Worm (Caenorhabditis elegans) whole organism, L2 larva: ENCODE measurements around the gene R09E10.2.
A peak's percentile ranks its signal among the peaks of the same experiment; 100 is the strongest.

ENCODE experiments used
- C34F6.9 ChIP-seq: fragments of 150-350 bp; optimal IDR thresholded peaks from 2 replicates; lab custom pipeline; 2014; ENCODE audit warnings: missing biosample characterization, missing genetic modification characterization
- Y55F3AM.14 ChIP-seq: fragments of 200-800 bp; sonication (Bioruptor generic); optimal IDR thresholded peaks from 2 replicates; lab custom pipeline; 2018; ENCODE audit warnings: mild to moderate bottlenecking, missing genetic modification characterization, missing compliant biosample characterization
- ZK546.5 ChIP-seq: sonication (generic microtip); optimal IDR thresholded peaks from 2 replicates; lab custom pipeline; 2017; ENCODE audit warnings: missing biosample characterization, missing genetic modification characterization
- alr-1 ChIP-seq: fragments of 150-350 bp; optimal IDR thresholded peaks from 2 replicates; lab custom pipeline; 2014; ENCODE audit warnings: missing biosample characterization, missing genetic modification characterization
- aly-2 ChIP-seq: fragments of 150-350 bp; optimal IDR thresholded peaks from 2 replicates; lab custom pipeline; 2014; ENCODE audit warnings: missing biosample characterization, missing genetic modification characterization
- ama-1 ChIP-seq: fragments of 150-350 bp; optimal IDR thresholded peaks from 2 replicates; lab custom pipeline; 2018; ENCODE audit warnings: inconsistent platforms
- blmp-1 ChIP-seq: sonication (generic microtip); optimal IDR thresholded peaks from 2 replicates; lab custom pipeline; 2017; ENCODE audit warnings: missing genetic modification characterization, mild to moderate bottlenecking, missing compliant biosample characterization, antibody characterized with exemption, moderate library complexity; ENCODE audit not compliant: insufficient read depth
- ceh-16 ChIP-seq: fragments of 150-350 bp; optimal IDR thresholded peaks from 2 replicates; lab custom pipeline; 2014; ENCODE audit warnings: missing biosample characterization, missing genetic modification characterization
- ceh-82 ChIP-seq: fragments of 150-350 bp; optimal IDR thresholded peaks from 2 replicates; lab custom pipeline; 2014; ENCODE audit warnings: missing biosample characterization, missing genetic modification characterization
- dmd-4 ChIP-seq: sonication (generic microtip); optimal IDR thresholded peaks from 2 replicates; lab custom pipeline; 2017; ENCODE audit warnings: missing biosample characterization, missing genetic modification characterization
- egl-27 ChIP-seq: sonication (generic microtip); optimal IDR thresholded peaks from 3 replicates; lab custom pipeline; 2017; ENCODE audit warnings: missing biosample characterization, missing genetic modification reagents, missing genetic modification characterization
- elt-1 ChIP-seq: fragments of 150-350 bp; optimal IDR thresholded peaks from 2 replicates; lab custom pipeline; 2014; ENCODE audit warnings: missing biosample characterization, missing genetic modification characterization
- elt-3 ChIP-seq: sonication (generic microtip); optimal IDR thresholded peaks from 2 replicates; lab custom pipeline; 2017; ENCODE audit warnings: missing biosample characterization, missing genetic modification characterization
- gmeb-1 ChIP-seq: fragments of 150-350 bp; optimal IDR thresholded peaks from 2 replicates; lab custom pipeline; 2014; ENCODE audit warnings: missing biosample characterization, missing genetic modification characterization
- lin-39 ChIP-seq: fragments of 150-350 bp; optimal IDR thresholded peaks from 2 replicates; lab custom pipeline; 2014; ENCODE audit warnings: missing biosample characterization, missing genetic modification reagents, missing genetic modification characterization
- lsy-2 ChIP-seq, 2 experiments: fragments of 150-350 bp in 1 of 2; sonication (generic microtip) in 1 of 2; optimal IDR thresholded peaks; 2 replicates each; lab custom pipeline; 2014 to 2017; ENCODE audit warnings: missing biosample characterization in 2 of 2, missing genetic modification characterization in 2 of 2
- mbf-1 ChIP-seq: sonication (generic microtip); optimal IDR thresholded peaks from 2 replicates; lab custom pipeline; 2017; ENCODE audit warnings: missing biosample characterization, missing genetic modification characterization
- mdl-1 ChIP-seq, 2 experiments: fragments of 150-350 bp in 1 of 2; sonication (generic microtip) in 1 of 2; optimal IDR thresholded peaks; 2 replicates each; lab custom pipeline; 2017; ENCODE audit warnings: missing biosample characterization in 2 of 2, missing genetic modification characterization in 2 of 2
- nhr-10 ChIP-seq: sonication (generic microtip); optimal IDR thresholded peaks from 2 replicates; lab custom pipeline; 2017; ENCODE audit warnings: missing biosample characterization, missing genetic modification characterization
- nhr-11 ChIP-seq: fragments of 150-350 bp; optimal IDR thresholded peaks from 2 replicates; lab custom pipeline; 2014; ENCODE audit warnings: missing biosample characterization, missing genetic modification characterization
- nhr-12 ChIP-seq: fragments of 150-350 bp; optimal IDR thresholded peaks from 2 replicates; lab custom pipeline; 2014; ENCODE audit warnings: missing biosample characterization, missing genetic modification characterization
- nhr-129 ChIP-seq: fragments of 150-350 bp; optimal IDR thresholded peaks from 2 replicates; lab custom pipeline; 2014; ENCODE audit warnings: missing biosample characterization, missing genetic modification characterization
- nhr-21 ChIP-seq: fragments of 150-350 bp; optimal IDR thresholded peaks from 2 replicates; lab custom pipeline; 2014; ENCODE audit warnings: missing biosample characterization, missing genetic modification characterization
- nhr-23 ChIP-seq: fragments of 150-350 bp; optimal IDR thresholded peaks from 2 replicates; lab custom pipeline; 2014; ENCODE audit warnings: missing biosample characterization, missing genetic modification reagents, missing genetic modification characterization
- nhr-237 ChIP-seq: fragments of 150-350 bp; optimal IDR thresholded peaks from 2 replicates; lab custom pipeline; 2014; ENCODE audit warnings: missing biosample characterization, missing genetic modification characterization
- nhr-25 ChIP-seq: fragments of 150-350 bp; sonication (generic microtip); optimal IDR thresholded peaks from 3 replicates; lab custom pipeline; 2014; ENCODE audit warnings: missing biosample characterization, missing genetic modification characterization
- nhr-6 ChIP-seq: fragments of 150-350 bp; optimal IDR thresholded peaks from 2 replicates; lab custom pipeline; 2014; ENCODE audit warnings: missing biosample characterization, missing genetic modification characterization
- sem-4 ChIP-seq: fragments of 150-350 bp; optimal IDR thresholded peaks from 2 replicates; lab custom pipeline; 2014; ENCODE audit warnings: missing biosample characterization, missing genetic modification reagents, missing genetic modification characterization
- skn-1 ChIP-seq: sonication (generic microtip); optimal IDR thresholded peaks from 2 replicates; lab custom pipeline; 2017; ENCODE audit warnings: missing biosample characterization, missing genetic modification characterization
- sma-3 ChIP-seq: sonication (generic microtip); optimal IDR thresholded peaks from 2 replicates; lab custom pipeline; 2016; ENCODE audit warnings: missing genetic modification reagents, missing genetic modification characterization, missing compliant biosample characterization
- snpc-4 ChIP-seq: fragments of 150-350 bp; optimal IDR thresholded peaks from 2 replicates; lab custom pipeline; 2014; ENCODE audit warnings: missing biosample characterization, missing genetic modification characterization
- unc-55 ChIP-seq: fragments of 150-350 bp; sonication (generic microtip); optimal IDR thresholded peaks from 3 replicates; lab custom pipeline; 2014; ENCODE audit warnings: missing biosample characterization, missing genetic modification reagents, missing genetic modification characterization
- unc-62 ChIP-seq: fragments of 150-350 bp; optimal IDR thresholded peaks from 2 replicates; lab custom pipeline; 2014; ENCODE audit warnings: missing biosample characterization, missing genetic modification reagents, missing genetic modification characterization
- zag-1 ChIP-seq: fragments of 150-350 bp; optimal IDR thresholded peaks from 2 replicates; lab custom pipeline; 2014; ENCODE audit warnings: missing biosample characterization, missing genetic modification characterization
- ztf-1 ChIP-seq: fragments of 200-800 bp; sonication (Bioruptor generic); conservative IDR thresholded peaks from 2 replicates; pipeline ENCODE4 v1.3.6; 2022; ENCODE audit warnings: missing genetic modification characterization, missing compliant biosample characterization
- ztf-11 ChIP-seq: sonication (generic microtip); optimal IDR thresholded peaks from 2 replicates; lab custom pipeline; 2017; ENCODE audit warnings: missing biosample characterization, missing genetic modification characterization
- ztf-4 ChIP-seq: fragments of 150-350 bp; optimal IDR thresholded peaks from 2 replicates; lab custom pipeline; 2014; ENCODE audit warnings: missing biosample characterization, missing genetic modification characterization

Gene R09E10.2

ce11 chrIV:10295084-10295483, 23.0 kb downstream of the R09E10.2 start, which contains the start of gene R09E10.13:
R09E10.13 (minus strand) TSS chrIV:10295144.
- TF ChIP-seq elt-3 (tag; lab: Kevin White, UChicago) (no peak), ztf-4 (tag; lab: Kevin White, UChicago) (peak; percentile 47)
- TF ChIP-seq, all 48 proteins: peak for 1

- TF ChIP-seq ZK546.5: no peak
- no peak for TF ChIP-seq nhr-10 (tag; lab: Kevin White, UChicago)
- no peak for TF ChIP-seq nhr-21 (tag; lab: Kevin White, UChicago)
- TF ChIP-seq ceh-16 (tag; lab: Kevin White, UChicago): no peak
- TF ChIP-seq unc-62 (GFP tag; lab: Kevin White, UChicago): no peak
- TF ChIP-seq egl-27 (tag; lab: Kevin White, UChicago): no peak
- TF ChIP-seq mdl-1 (tag; optimal IDR thresholded peaks at IDR 0.05; lab: Kevin White, UChicago): no peak
- no peak for TF ChIP-seq skn-1 (tag; lab: Kevin White, UChicago)
- no peak for TF ChIP-seq nhr-12 (tag; lab: Kevin White, UChicago)
- no peak for TF ChIP-seq mbf-1
- TF ChIP-seq ztf-1: no peak
These were observed 24.1 kb downstream of the R09E10.2 start, which contains the start of gene R09E10.6 for ce11 chrIV:10294030-10294429. R09E10.6 (minus strand) TSS chrIV:10294130.

DNA sequence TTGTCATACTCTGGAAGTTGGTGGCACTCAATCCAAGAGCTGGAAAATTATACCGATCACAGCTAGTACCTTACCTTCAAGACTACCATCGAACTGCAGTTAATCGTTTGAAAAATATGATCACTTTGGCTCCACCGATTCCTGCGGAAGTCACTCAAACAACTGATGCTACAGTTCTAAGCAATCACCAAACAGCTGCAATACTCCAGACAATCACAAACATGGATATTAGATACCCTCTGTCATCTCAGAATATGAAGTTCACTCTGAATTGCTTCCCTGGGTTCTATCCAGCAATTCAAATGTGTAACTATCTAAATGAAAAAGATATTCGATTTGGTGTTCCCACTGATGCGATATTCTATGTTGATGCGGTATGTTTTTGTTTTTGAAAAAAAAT, 29.5 kb downstream of the R09E10.2 start:
- TF ChIP-seq elt-1 (tag; lab: Kevin White, UChicago) (no peak), unc-62 (GFP tag; lab: Kevin White, UChicago) (no peak), nhr-6 (tag; lab: Kevin White, UChicago) (no peak), sma-3 (GFP tag; lab: Kevin White, UChicago) (no peak), dmd-4 (tag; lab: Kevin White, UChicago) (no peak), gmeb-1 (tag; lab: Kevin White, UChicago) (no peak), mdl-1 (tag; optimal IDR thresholded peaks at IDR 0.05; lab: Kevin White, UChicago) (no peak), aly-2 (no peak), nhr-23 (tag; lab: Kevin White, UChicago) (no peak)

ce11 chrIV:10286655-10287054, 31.4 kb downstream of the R09E10.2 start, which contains the start of gene ebax-1:
ebax-1 (plus strand) TSS chrIV:10286955.
- TF ChIP-seq blmp-1 (tag; lab: Kevin White, UChicago) (no peak), nhr-21 (tag; lab: Kevin White, UChicago) (no peak), ztf-11 (tag; lab: Kevin White, UChicago) (no peak), ztf-1 (no peak), ama-1 (lab: Kevin White, UChicago) (no peak), egl-27 (tag; lab: Kevin White, UChicago) (no peak), ZK546.5 (no peak), elt-3 (tag; lab: Kevin White, UChicago) (no peak), mbf-1 (no peak), nhr-129 (tag; lab: Kevin White, UChicago) (no peak), nhr-10 (tag; lab: Kevin White, UChicago) (no peak), mdl-1 (tag; optimal IDR thresholded peaks at IDR 0.05; lab: Kevin White, UChicago) (no peak), nhr-23 (tag; lab: Kevin White, UChicago) (no peak), unc-62 (GFP tag; lab: Kevin White, UChicago) (no peak), aly-2 (no peak), ceh-82 (tag; lab: Kevin White, UChicago) (no peak), nhr-6 (tag; lab: Kevin White, UChicago) (no peak), zag-1 (no peak), nhr-25 (tag; lab: Kevin White, UChicago) (no peak), ztf-4 (tag; lab: Kevin White, UChicago) (no peak)

- no peak for TF ChIP-seq mbf-1
- TF ChIP-seq lsy-2 (tag; optimal IDR thresholded peaks at IDR 0.05; lab: Kevin White, UChicago): peak in 1 of 2 experiments; percentile 20
These were observed 32.8 kb downstream of the R09E10.2 start for ce11 chrIV:10285328-10285727.

ce11 chrIV:10284194-10284910, 33.7 kb downstream of the R09E10.2 start, which contains the start of gene rad-51:
rad-51 (minus strand) TSS chrIV:10284244.
- TF ChIP-seq nhr-237: no peak
- no peak for TF ChIP-seq nhr-23 (tag; lab: Kevin White, UChicago)
- TF ChIP-seq Y55F3AM.14 (GFP tag; lab: Kevin White, UChicago): no peak
- no peak for TF ChIP-seq mbf-1
- TF ChIP-seq lsy-2 (tag; optimal IDR thresholded peaks at IDR 0.05; lab: Kevin White, UChicago): peak in 1 of 2 experiments; percentile 59
- TF ChIP-seq ceh-16 (tag; lab: Kevin White, UChicago): no peak
- TF ChIP-seq lin-39 (tag; lab: Kevin White, UChicago): no peak
- TF ChIP-seq zag-1: peak; percentile 41
- TF ChIP-seq ztf-1: no peak
- no peak for TF ChIP-seq ztf-4 (tag; lab: Kevin White, UChicago)
- no peak for TF ChIP-seq elt-1 (tag; lab: Kevin White, UChicago)
- no peak for TF ChIP-seq nhr-11
- no peak for TF ChIP-seq alr-1 (tag; lab: Kevin White, UChicago)
- no peak for TF ChIP-seq snpc-4 (tag; lab: Kevin White, UChicago)
- TF ChIP-seq dmd-4 (tag; lab: Kevin White, UChicago): no peak
- TF ChIP-seq nhr-6 (tag; lab: Kevin White, UChicago): no peak
- TF ChIP-seq unc-62 (GFP tag; lab: Kevin White, UChicago): no peak
- TF ChIP-seq nhr-21 (tag; lab: Kevin White, UChicago): peak; percentile 17
- TF ChIP-seq aly-2: no peak
- no peak for TF ChIP-seq ceh-82 (tag; lab: Kevin White, UChicago)
- TF ChIP-seq sem-4 (tag; lab: Kevin White, UChicago): no peak
- no peak for TF ChIP-seq sma-3 (GFP tag; lab: Kevin White, UChicago)
- peak; percentile 80 for TF ChIP-seq nhr-129 (tag; lab: Kevin White, UChicago)
- TF ChIP-seq unc-55 (GFP tag; lab: Kevin White, UChicago): peak; percentile 52
- no peak for TF ChIP-seq blmp-1 (tag; lab: Kevin White, UChicago)
- TF ChIP-seq nhr-12 (tag; lab: Kevin White, UChicago): no peak
- TF ChIP-seq ZK546.5: no peak
- TF ChIP-seq C34F6.9 (tag; lab: Kevin White, UChicago): peak; percentile 75
